Fruit fly (Drosophila melanogaster) whole organism, pupa: ENCODE measurements around the gene CG3625.
A peak's percentile ranks its signal among the peaks of the same experiment; 100 is the strongest.

Experiments used
- CG14655 ChIP-seq: fragments of 200-800 bp; sonication (Bioruptor generic); optimal IDR thresholded peaks from 3 replicates; lab custom pipeline; 2017; ENCODE audit warnings: mild to moderate bottlenecking, missing biosample characterization, missing genetic modification reagents, missing genetic modification characterization
- CG32121 ChIP-seq: fragments of 200-800 bp; sonication (Bioruptor generic); IDR thresholded peaks from 2 replicates; pipeline ENCODE4 v1.3.6; 2022; ENCODE audit warnings: missing biosample characterization, missing genetic modification characterization
- EcR ChIP-seq: fragments of 200-800 bp; sonication (Bioruptor generic); optimal IDR thresholded peaks from 3 replicates; lab custom pipeline; 2019; ENCODE audit warnings: missing biosample characterization, missing genetic modification characterization, mild to moderate bottlenecking, moderate library complexity, missing genetic modification reagents
- fd96Ca ChIP-seq: fragments of 200-800 bp; sonication (Bioruptor generic); IDR thresholded peaks from 3 replicates; pipeline ENCODE4 v1.3.6; 2022; ENCODE audit warnings: missing biosample characterization, missing genetic modification characterization
- rn ChIP-seq: fragments of 200-800 bp; sonication (Bioruptor generic); IDR thresholded peaks from 2 replicates; pipeline ENCODE4 v1.3.6; 2022; ENCODE audit warnings: missing biosample characterization, missing genetic modification characterization

- TF ChIP-seq fd96Ca (GFP tag; lab: Robert Waterston, UW) (peak; percentile 54; the same call in 1 of the 3 replicates), CG32121 (GFP tag; lab: Robert Waterston, UW) (peak; percentile 67; the same call in 1 of the 2 replicates), CG14655 (GFP tag; lab: Kevin White, UChicago) (no peak), rn (GFP tag; lab: Robert Waterston, UW) (peak; percentile 48; the same call in 1 of the 2 replicates), EcR (GFP tag; lab: Kevin White, UChicago) (no peak)
Measured at dm6 chr2L:297480-298284, 6.1 kb upstream of the CG3625 start, which contains the start of gene Pi3K21B.
